Fruit fly (Drosophila melanogaster): Measurements from ENCODE around the gene CG43658.

- TF ChIP-seq Myc (optimal IDR thresholded peaks at IDR 0.05) (no peak), psq (optimal IDR thresholded peaks at IDR 0.05) (no peak), insv (optimal IDR thresholded peaks at IDR 0.05) (no peak), h (optimal IDR thresholded peaks at IDR 0.05) (no peak)
Measured at dm6 chrX:17578869-17579781, 18.1 kb upstream of the CG43658 start, which contains the start of gene Ankle2.
